Worm (Caenorhabditis elegans) whole organism, late embryonic: ENCODE results near the gene srd-35.

Experiments
- C08G9.2 ChIP-seq: sonication (generic microtip); optimal IDR thresholded peaks from 2 replicates; lab custom pipeline; 2016; ENCODE audit warnings: mild to moderate bottlenecking, missing genetic modification characterization, moderate library complexity, missing compliant biosample characterization
- C38D4.7 ChIP-seq: fragments of 200-800 bp; sonication (Bioruptor generic); optimal IDR thresholded peaks from 2 replicates; lab custom pipeline; 2018; ENCODE audit warnings: mild to moderate bottlenecking, missing genetic modification characterization, moderate library complexity, missing compliant biosample characterization
- F13H6.1 ChIP-seq: sonication (generic microtip); optimal IDR thresholded peaks from 2 replicates; lab custom pipeline; 2016; ENCODE audit warnings: missing genetic modification characterization, missing compliant biosample characterization
- K09A11.1 ChIP-seq: sonication (generic microtip); optimal IDR thresholded peaks from 2 replicates; lab custom pipeline; 2017; ENCODE audit warnings: antibody characterized with exemption, mild to moderate bottlenecking, missing genetic modification characterization, missing compliant biosample characterization; ENCODE audit not compliant: insufficient read depth
- T23F11.4 ChIP-seq: fragments of 200-800 bp; sonication (Bioruptor generic); optimal IDR thresholded peaks from 2 replicates; lab custom pipeline; 2018; ENCODE audit warnings: mild to moderate bottlenecking, missing genetic modification characterization, missing compliant biosample characterization
- Y22D7AL.16 ChIP-seq: sonication (generic microtip); optimal IDR thresholded peaks from 2 replicates; lab custom pipeline; 2016; ENCODE audit warnings: missing genetic modification characterization, missing compliant biosample characterization
- ahr-1 ChIP-seq: sonication (generic microtip); optimal IDR thresholded peaks from 2 replicates; lab custom pipeline; 2016; ENCODE audit warnings: missing genetic modification characterization, missing compliant biosample characterization
- ama-1 ChIP-seq: fragments of 150-350 bp; optimal IDR thresholded peaks from 2 replicates; lab custom pipeline; 2014
- ceh-14 ChIP-seq: sonication (generic microtip); optimal IDR thresholded peaks from 2 replicates; lab custom pipeline; 2016; ENCODE audit warnings: missing genotype, missing genetic modification characterization, missing compliant biosample characterization
- ceh-18 ChIP-seq: sonication (generic microtip); optimal IDR thresholded peaks from 2 replicates; lab custom pipeline; 2016; ENCODE audit warnings: missing genetic modification characterization, missing compliant biosample characterization
- ceh-2 ChIP-seq: sonication (generic microtip); optimal IDR thresholded peaks from 2 replicates; lab custom pipeline; 2016; ENCODE audit warnings: missing genotype, missing genetic modification characterization, missing compliant biosample characterization
- ceh-22 ChIP-seq: sonication (generic microtip); optimal IDR thresholded peaks from 2 replicates; lab custom pipeline; 2017; ENCODE audit warnings: missing biosample characterization, missing genetic modification characterization
- ceh-45 ChIP-seq: fragments of 200-800 bp; sonication (Bioruptor generic); IDR thresholded peaks from 2 replicates; pipeline ENCODE4 v1.3.6; 2022; ENCODE audit warnings: missing genetic modification reagents, missing genetic modification characterization, missing compliant biosample characterization
- che-1 ChIP-seq: sonication (generic microtip); optimal IDR thresholded peaks from 2 replicates; lab custom pipeline; 2016; ENCODE audit warnings: mild to moderate bottlenecking, missing genetic modification characterization, missing compliant biosample characterization
- dve-1 ChIP-seq: sonication (generic microtip); optimal IDR thresholded peaks from 2 replicates; lab custom pipeline; 2017; ENCODE audit warnings: antibody characterized with exemption, mild to moderate bottlenecking, missing genetic modification characterization, missing compliant biosample characterization
- elt-2 ChIP-seq: sonication (generic microtip); optimal IDR thresholded peaks from 2 replicates; lab custom pipeline; 2016; ENCODE audit warnings: missing genetic modification reagents, missing genetic modification characterization, missing compliant biosample characterization
- elt-4 ChIP-seq: sonication (generic microtip); optimal IDR thresholded peaks from 2 replicates; lab custom pipeline; 2016; ENCODE audit warnings: missing genetic modification characterization, missing compliant biosample characterization
- ets-4 ChIP-seq: sonication (generic microtip); optimal IDR thresholded peaks from 2 replicates; lab custom pipeline; 2016; ENCODE audit warnings: missing genetic modification characterization, missing compliant biosample characterization
- fkh-10 ChIP-seq: fragments of 150-350 bp; optimal IDR thresholded peaks from 2 replicates; lab custom pipeline; 2014; ENCODE audit warnings: missing biosample characterization, missing genetic modification reagents, missing genetic modification characterization
- fkh-6 ChIP-seq: sonication (generic microtip); optimal IDR thresholded peaks from 2 replicates; lab custom pipeline; 2016; ENCODE audit warnings: missing genetic modification characterization, missing compliant biosample characterization
- hlh-15 ChIP-seq: sonication (generic microtip); optimal IDR thresholded peaks from 2 replicates; lab custom pipeline; 2016; ENCODE audit warnings: missing genetic modification characterization, missing compliant biosample characterization
- hlh-30 ChIP-seq: sonication (generic microtip); optimal IDR thresholded peaks from 2 replicates; lab custom pipeline; 2017; ENCODE audit warnings: antibody characterized with exemption, missing genetic modification characterization, missing compliant biosample characterization; ENCODE audit not compliant: insufficient read depth
- hlh-6 ChIP-seq: sonication (generic microtip); optimal IDR thresholded peaks from 2 replicates; lab custom pipeline; 2016; ENCODE audit warnings: missing genotype, missing genetic modification characterization, missing compliant biosample characterization
- hlh-8 ChIP-seq: sonication (generic microtip); optimal IDR thresholded peaks from 2 replicates; lab custom pipeline; 2016; ENCODE audit warnings: missing genotype, missing genetic modification characterization, missing compliant biosample characterization
- lim-6 ChIP-seq: sonication (generic microtip); optimal IDR thresholded peaks from 2 replicates; lab custom pipeline; 2016; ENCODE audit warnings: missing genetic modification characterization, missing compliant biosample characterization
- madf-2 ChIP-seq: sonication (generic microtip); optimal IDR thresholded peaks from 2 replicates; lab custom pipeline; 2017; ENCODE audit warnings: missing genetic modification characterization, missing compliant biosample characterization
- nhr-232 ChIP-seq: sonication (generic microtip); optimal IDR thresholded peaks from 2 replicates; lab custom pipeline; 2016; ENCODE audit warnings: missing genetic modification characterization, missing compliant biosample characterization
- npax-4 ChIP-seq: sonication (generic microtip); optimal IDR thresholded peaks from 2 replicates; lab custom pipeline; 2016; ENCODE audit warnings: missing genetic modification characterization, missing compliant biosample characterization
- pag-3 ChIP-seq: sonication (generic microtip); optimal IDR thresholded peaks from 2 replicates; lab custom pipeline; 2016; ENCODE audit warnings: missing compliant biosample characterization, missing genetic modification characterization, borderline replicate concordance
- pha-2 ChIP-seq: sonication (generic microtip); optimal IDR thresholded peaks from 2 replicates; lab custom pipeline; 2017; ENCODE audit warnings: mild to moderate bottlenecking, missing genetic modification characterization, missing compliant biosample characterization
- pha-4 ChIP-seq: fragments of 150-350 bp; optimal IDR thresholded peaks from 2 replicates; lab custom pipeline; 2018; ENCODE audit warnings: missing biosample characterization, missing genetic modification reagents, missing genetic modification characterization
- pqm-1 ChIP-seq: sonication (generic microtip); optimal IDR thresholded peaks from 2 replicates; lab custom pipeline; 2016; ENCODE audit warnings: missing genetic modification characterization, missing compliant biosample characterization
- pros-1 ChIP-seq: fragments of 150-350 bp; optimal IDR thresholded peaks from 2 replicates; lab custom pipeline; 2014; ENCODE audit warnings: missing biosample characterization, missing genetic modification reagents, missing genetic modification characterization
- ref-2 ChIP-seq: sonication (generic microtip); optimal IDR thresholded peaks from 2 replicates; lab custom pipeline; 2016; ENCODE audit warnings: missing genetic modification characterization, missing compliant biosample characterization
- sdc-2 ChIP-seq: sonication (generic microtip); optimal IDR thresholded peaks from 2 replicates; lab custom pipeline; 2016; ENCODE audit warnings: missing genotype, missing genetic modification characterization, missing compliant biosample characterization
- tbx-7 ChIP-seq: sonication (generic microtip); optimal IDR thresholded peaks from 2 replicates; lab custom pipeline; 2016; ENCODE audit warnings: missing genotype, missing genetic modification characterization, missing compliant biosample characterization
- ttx-3 ChIP-seq: sonication (generic microtip); optimal IDR thresholded peaks from 2 replicates; lab custom pipeline; 2016; ENCODE audit warnings: missing genetic modification reagents, missing genetic modification characterization, missing compliant biosample characterization
- unc-3 ChIP-seq, 2 experiments: fragments of 200-800 bp in 1 of 2; sonication (Bioruptor generic) in 1 of 2; sonication (generic microtip) in 1 of 2; conservative IDR thresholded peaks in 1 of 2; optimal IDR thresholded peaks in 1 of 2; 2 replicates each; pipeline versions ENCODE4 v1.3.6 to Lab custom; 2016 to 2022; ENCODE audit warnings: missing compliant biosample characterization in 2 of 2, missing genetic modification characterization in 2 of 2, missing genetic modification reagents in 1 of 2
- unc-55 ChIP-seq: sonication (generic microtip); optimal IDR thresholded peaks from 2 replicates; lab custom pipeline; 2017; ENCODE audit warnings: missing biosample characterization, missing genetic modification reagents, missing genetic modification characterization
- unc-86 ChIP-seq: sonication (generic microtip); optimal IDR thresholded peaks from 2 replicates; lab custom pipeline; 2016; ENCODE audit warnings: missing genetic modification characterization, missing compliant biosample characterization
- zip-5 ChIP-seq: sonication (generic microtip); optimal IDR thresholded peaks from 2 replicates; lab custom pipeline; 2016; ENCODE audit warnings: missing genetic modification characterization, missing compliant biosample characterization
- ztf-16 ChIP-seq: sonication (generic microtip); optimal IDR thresholded peaks from 2 replicates; lab custom pipeline; 2017; ENCODE audit warnings: missing genetic modification characterization, missing compliant biosample characterization

Gene srd-35

DNA sequence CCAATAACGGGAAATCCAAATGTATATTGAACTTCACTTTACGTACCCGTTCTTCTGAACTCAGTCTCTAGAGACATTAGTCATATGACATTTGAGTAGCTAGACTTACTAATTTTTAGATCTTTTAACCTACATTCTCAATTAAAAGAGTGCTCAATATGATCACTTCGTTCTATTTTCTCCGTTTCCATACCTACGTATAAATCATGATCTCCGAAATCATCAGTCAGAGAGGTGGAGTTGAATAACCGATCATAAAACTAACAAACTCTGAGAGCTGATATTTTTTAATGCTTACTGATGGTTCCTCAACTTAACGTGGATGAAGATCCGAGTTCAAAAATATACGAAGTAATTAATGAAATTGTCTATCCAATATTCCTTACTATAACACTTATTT, at the start of gene srd-35:
Gene srd-35 (plus strand): TSS at position 301 of the 400 bp plus-strand sequence.
- TF ChIP-seq sdc-2 (no peak), ceh-14 (tag; lab: Kevin White, UChicago) (no peak), lim-6 (tag; lab: Kevin White, UChicago) (no peak), npax-4 (tag; lab: Kevin White, UChicago) (no peak), pha-2 (tag; lab: Kevin White, UChicago) (no peak), dve-1 (tag; lab: Kevin White, UChicago) (no peak), hlh-30 (tag; lab: Kevin White, UChicago) (no peak), hlh-8 (tag; lab: Kevin White, UChicago) (no peak), madf-2 (tag; lab: Kevin White, UChicago) (no peak), pag-3 (tag; lab: Kevin White, UChicago) (no peak), fkh-10 (no peak), che-1 (tag; lab: Kevin White, UChicago) (no peak), hlh-15 (tag; lab: Kevin White, UChicago) (no peak)
- TF ChIP-seq, all 69 proteins: peak for 0

- TF ChIP-seq elt-4 (tag; lab: Kevin White, UChicago) (no peak), hlh-6 (tag; lab: Kevin White, UChicago) (no peak), ztf-16 (no peak), ceh-22 (tag; lab: Kevin White, UChicago) (no peak), ahr-1 (no peak), unc-86 (no peak), pros-1 (tag; lab: Kevin White, UChicago) (no peak), pqm-1 (tag; lab: Kevin White, UChicago) (no peak), tbx-7 (no peak), ceh-2 (tag; lab: Kevin White, UChicago) (no peak)
Observed at ce11 chrV:12919705-12920104, 44.5 kb upstream of the srd-35 start, which contains the start of gene lipl-1. TSS of gene lipl-1 (plus strand) at chrV:12919986.

DNA sequence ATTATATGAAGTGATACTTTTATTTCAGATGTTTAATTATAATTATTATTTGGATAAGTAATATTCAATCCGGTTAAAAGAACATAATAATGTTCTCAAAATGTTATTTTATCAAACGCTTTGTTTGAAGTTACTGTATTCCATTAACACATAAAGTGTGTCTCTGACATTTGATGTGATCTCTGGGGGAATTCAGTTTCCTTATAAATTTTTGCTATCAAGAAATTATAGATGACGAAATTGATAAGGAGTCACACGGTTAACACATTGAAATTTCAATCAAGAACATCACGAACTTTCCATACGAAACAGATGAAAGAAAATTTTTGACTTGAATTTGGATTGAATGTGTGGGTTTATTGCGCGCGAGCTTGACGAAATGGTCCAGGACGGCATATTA, 42.5 kb upstream of the srd-35 start:
- TF ChIP-seq ref-2 (tag; lab: Kevin White, UChicago) (no peak), pag-3 (tag; lab: Kevin White, UChicago) (no peak), Y22D7AL.16 (no peak), npax-4 (tag; lab: Kevin White, UChicago) (no peak), nhr-232 (no peak), zip-5 (tag; lab: Kevin White, UChicago) (no peak), C38D4.7 (GFP tag; lab: Kevin White, UChicago) (no peak), lim-6 (tag; lab: Kevin White, UChicago) (no peak), F13H6.1 (no peak), ama-1 (lab: Kevin White, UChicago) (no peak), ttx-3 (tag; lab: Kevin White, UChicago) (no peak), fkh-10 (no peak), C08G9.2 (tag; lab: Kevin White, UChicago) (no peak), ztf-16 (no peak), fkh-6 (tag; lab: Kevin White, UChicago) (no peak)

ce11 chrV:12922308-12922707, 41.9 kb upstream of the srd-35 start, which contains the start of gene dhrs-4:
TSS of gene dhrs-4 (plus strand) at chrV:12922608.
- no peak for TF ChIP-seq ceh-18
- no peak for TF ChIP-seq Y22D7AL.16
- no peak for TF ChIP-seq C08G9.2 (tag; lab: Kevin White, UChicago)
- no peak for TF ChIP-seq ceh-45 (GFP tag; lab: Robert Waterston, UW)
- no peak for TF ChIP-seq ttx-3 (tag; lab: Kevin White, UChicago)
- TF ChIP-seq elt-2 (tag; lab: Kevin White, UChicago) = no peak
- no peak for TF ChIP-seq lim-6 (tag; lab: Kevin White, UChicago)
- TF ChIP-seq unc-3 (GFP tag; conservative IDR thresholded peaks at IDR 0.05; lab: Robert Waterston, UW) = no peak
- no peak for TF ChIP-seq unc-3 (tag; optimal IDR thresholded peaks at IDR 0.05; lab: Kevin White, UChicago)
- TF ChIP-seq ets-4 (tag; lab: Kevin White, UChicago) = no peak
- no peak for TF ChIP-seq ztf-16
- no peak for TF ChIP-seq T23F11.4
- TF ChIP-seq K09A11.1 (tag; lab: Kevin White, UChicago) = no peak
- no peak for TF ChIP-seq npax-4 (tag; lab: Kevin White, UChicago)
- TF ChIP-seq unc-55 (GFP tag; lab: Kevin White, UChicago) = no peak
- no peak for TF ChIP-seq pha-4 (tag; lab: Kevin White, UChicago)
